Fruit fly (Drosophila melanogaster) whole organism, adult: ENCODE results near the gene CG14826.

ENCODE experiments used
- CG11617 ChIP-seq: fragments of 200-800 bp; sonication (Bioruptor generic); optimal IDR thresholded peaks from 2 replicates; lab custom pipeline; 2017; ENCODE audit warnings: mild to moderate bottlenecking, missing biosample characterization, missing genetic modification reagents, missing genetic modification characterization
- CG12768 ChIP-seq: fragments of 200-800 bp; sonication (Bioruptor generic); optimal IDR thresholded peaks from 2 replicates; lab custom pipeline; 2017; ENCODE audit warnings: missing biosample characterization, missing genetic modification characterization, mild to moderate bottlenecking, moderate library complexity, missing genetic modification reagents
- CG14711 ChIP-seq: fragments of 200-800 bp; sonication (Bioruptor generic); optimal IDR thresholded peaks from 2 replicates; lab custom pipeline; 2018; ENCODE audit warnings: missing biosample characterization, mild to moderate bottlenecking, missing genetic modification characterization, moderate library complexity
- CG1620 ChIP-seq: fragments of 200-800 bp; sonication (Bioruptor generic); optimal IDR thresholded peaks from 2 replicates; lab custom pipeline; 2016; ENCODE audit warnings: missing biosample characterization, missing genetic modification characterization
- CG33017 ChIP-seq: fragments of 200-800 bp; sonication (Bioruptor generic); optimal IDR thresholded peaks from 2 replicates; lab custom pipeline; 2018; ENCODE audit warnings: missing biosample characterization, mild to moderate bottlenecking, missing genetic modification characterization, moderate library complexity
- CG5204 ChIP-seq: fragments of 200-800 bp; sonication (Bioruptor generic); optimal IDR thresholded peaks from 2 replicates; lab custom pipeline; 2016; ENCODE audit warnings: missing biosample characterization, missing genetic modification characterization
- CG7045 ChIP-seq: fragments of 200-800 bp; sonication (Bioruptor generic); optimal IDR thresholded peaks from 2 replicates; lab custom pipeline; 2017; ENCODE audit warnings: missing biosample characterization, mild to moderate bottlenecking, missing genetic modification characterization
- CG7101 ChIP-seq: fragments of 200-800 bp; sonication (Bioruptor generic); optimal IDR thresholded peaks from 2 replicates; lab custom pipeline; 2018; ENCODE audit warnings: missing biosample characterization, mild to moderate bottlenecking, missing genetic modification characterization, moderate library complexity
- Clk ChIP-seq: fragments of 200-800 bp; sonication (Bioruptor generic); optimal IDR thresholded peaks from 2 replicates; lab custom pipeline; 2017; ENCODE audit warnings: missing biosample characterization, missing genetic modification characterization
- Crg-1 ChIP-seq: fragments of 200-800 bp; sonication (Bioruptor generic); optimal IDR thresholded peaks from 2 replicates; lab custom pipeline; 2016; ENCODE audit warnings: missing biosample characterization, missing genetic modification characterization
- Hr96 ChIP-seq: fragments of 200-800 bp; sonication (Bioruptor generic); optimal IDR thresholded peaks from 2 replicates; lab custom pipeline; 2016; ENCODE audit warnings: missing biosample characterization, missing genetic modification characterization
- Mnt ChIP-seq: fragments of 200-800 bp; sonication (Bioruptor generic); optimal IDR thresholded peaks from 2 replicates; lab custom pipeline; 2016; ENCODE audit warnings: missing biosample characterization, mild to moderate bottlenecking, missing genetic modification characterization
- bab1 ChIP-seq: fragments of 200-800 bp; sonication (Bioruptor generic); optimal IDR thresholded peaks from 3 replicates; lab custom pipeline; 2019; ENCODE audit warnings: missing biosample characterization, mild to moderate bottlenecking, missing genetic modification characterization, moderate library complexity
- cic ChIP-seq: fragments of 200-800 bp; sonication (Bioruptor generic); optimal IDR thresholded peaks from 2 replicates; lab custom pipeline; 2017; ENCODE audit warnings: missing biosample characterization, mild to moderate bottlenecking, missing genetic modification characterization, moderate library complexity
- cnc ChIP-seq, 2 experiments: fragments of >200 bp; optimal IDR thresholded peaks; 2 replicates each; lab custom pipeline; 2017
- kay ChIP-seq: fragments of 200-800 bp; sonication (Bioruptor generic); peaks from one replicate; lab custom pipeline; 2016; ENCODE audit warnings: missing biosample characterization, missing genetic modification characterization, borderline replicate concordance
- ovo ChIP-seq: fragments of 200-800 bp; sonication (Bioruptor generic); optimal IDR thresholded peaks from 2 replicates; lab custom pipeline; 2016; ENCODE audit warnings: missing biosample characterization, missing genetic modification characterization
- pad ChIP-seq: fragments of 200-800 bp; sonication (Bioruptor generic); optimal IDR thresholded peaks from 3 replicates; lab custom pipeline; 2017; ENCODE audit warnings: missing biosample characterization, missing genetic modification characterization, mild to moderate bottlenecking, moderate library complexity, missing genetic modification reagents
- tj ChIP-seq: fragments of 200-800 bp; sonication (Bioruptor generic); optimal IDR thresholded peaks from 3 replicates; lab custom pipeline; 2017; ENCODE audit warnings: missing biosample characterization, mild to moderate bottlenecking, missing genetic modification characterization, moderate library complexity
- toe ChIP-seq: fragments of 200-800 bp; sonication (Bioruptor generic); optimal IDR thresholded peaks from 2 replicates; lab custom pipeline; 2016; ENCODE audit warnings: missing biosample characterization, missing genetic modification characterization

CG14826 gene

dm6 chr3L:7250469-7250868 lies 16.2 kb downstream of the CG14826 start, which contains the start of gene MED4:
MED4 (minus strand) TSS chr3L:7250527.
- peak; percentile 18 for TF ChIP-seq Crg-1 (GFP tag; lab: Kevin White, UChicago)
- TF ChIP-seq ovo (GFP tag; lab: Kevin White, UChicago): no peak
- TF ChIP-seq CG11617 (GFP tag; lab: Kevin White, UChicago): peak; percentile 24
- TF ChIP-seq Clk: peak; percentile 5
- TF ChIP-seq Hr96 (GFP tag; lab: Kevin White, UChicago): peak; percentile 17
- peak; percentile 67 for TF ChIP-seq bab1
- TF ChIP-seq cnc (optimal IDR thresholded peaks at IDR 0.05; lab: Kevin White, UChicago): no peak
- peak; percentile 20 for TF ChIP-seq tj (GFP tag; lab: Kevin White, UChicago)
- no peak for TF ChIP-seq cic
- peak; percentile 16 for TF ChIP-seq CG14711 (tag; lab: Kevin White, UChicago)
- peak; percentile 38 for TF ChIP-seq CG1620 (GFP tag; lab: Kevin White, UChicago)
- peak; percentile 45 for TF ChIP-seq CG7045 (GFP tag; lab: Kevin White, UChicago)
- TF ChIP-seq CG33017: no peak
- peak; percentile 50 for TF ChIP-seq CG7101
- TF ChIP-seq CG12768 (GFP tag; lab: Kevin White, UChicago): peak; percentile 41
- TF ChIP-seq pad: peak; percentile 17
- peak; percentile 43 for TF ChIP-seq Mnt (GFP tag; lab: Kevin White, UChicago)
- peak; percentile 51 for TF ChIP-seq toe

- no peak for TF ChIP-seq bab1
- TF ChIP-seq CG5204 (GFP tag; lab: Kevin White, UChicago): no peak
- TF ChIP-seq CG14711 (tag; lab: Kevin White, UChicago): no peak
- no peak for TF ChIP-seq CG11617 (GFP tag; lab: Kevin White, UChicago)
- no peak for TF ChIP-seq toe
- no peak for TF ChIP-seq Crg-1 (GFP tag; lab: Kevin White, UChicago)
- no peak for TF ChIP-seq CG12768 (GFP tag; lab: Kevin White, UChicago)
- no peak for TF ChIP-seq pad
- TF ChIP-seq CG7045 (GFP tag; lab: Kevin White, UChicago): no peak
Observed at dm6 chr3L:7254724-7255123, 20.4 kb downstream of the CG14826 start.

DNA sequence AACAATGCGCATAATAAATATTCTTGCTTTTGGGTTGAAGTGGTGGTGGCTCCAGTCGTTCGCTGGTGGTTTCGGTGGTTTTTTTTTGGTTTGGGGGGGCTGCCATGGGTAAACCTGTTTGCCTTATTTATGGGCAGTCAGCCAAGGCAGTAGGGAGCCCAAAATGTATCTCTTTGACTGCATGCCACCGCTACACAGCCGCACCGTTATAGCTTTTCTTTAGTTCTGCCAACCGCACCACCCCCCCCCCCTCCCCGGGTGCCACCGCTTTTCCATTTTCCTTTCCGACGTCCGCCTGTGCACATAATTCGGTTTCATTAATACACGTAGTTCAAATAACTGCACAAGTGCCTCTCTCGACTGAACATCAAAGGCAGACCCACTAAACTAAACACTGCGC lies 24.0 kb downstream of the CG14826 start:
- TF ChIP-seq Hr96 (GFP tag; lab: Kevin White, UChicago) (no peak), CG33017 (no peak), Crg-1 (GFP tag; lab: Kevin White, UChicago) (no peak), pad (no peak), tj (GFP tag; lab: Kevin White, UChicago) (no peak), Mnt (GFP tag; lab: Kevin White, UChicago) (no peak), bab1 (no peak), CG7101 (no peak), CG5204 (GFP tag; lab: Kevin White, UChicago) (no peak)

DNA sequence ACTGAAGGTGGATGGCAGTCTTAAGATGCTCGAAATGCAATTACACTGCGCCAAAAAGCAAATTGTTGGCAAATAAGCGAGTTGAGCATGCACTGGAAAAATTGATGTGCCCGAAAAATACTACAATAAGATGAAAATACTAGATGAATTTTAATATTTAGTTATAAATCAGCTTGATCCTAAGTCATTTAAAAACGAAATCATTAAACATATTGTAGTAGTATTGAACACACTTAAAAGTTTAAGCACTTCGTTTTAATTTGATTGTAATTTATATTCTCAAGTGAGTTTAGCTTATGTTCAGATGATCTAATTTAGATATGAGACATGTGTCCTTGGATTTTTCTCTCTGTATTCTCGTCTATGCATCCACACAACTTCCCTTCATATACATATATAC lies 28.2 kb downstream of the CG14826 start:
- TF ChIP-seq toe (no peak), Crg-1 (GFP tag; lab: Kevin White, UChicago) (no peak), CG7101 (no peak), CG12768 (GFP tag; lab: Kevin White, UChicago) (no peak), pad (no peak), CG7045 (GFP tag; lab: Kevin White, UChicago) (no peak), Mnt (GFP tag; lab: Kevin White, UChicago) (no peak), CG14711 (tag; lab: Kevin White, UChicago) (no peak), CG1620 (GFP tag; lab: Kevin White, UChicago) (no peak), cnc (optimal IDR thresholded peaks at IDR 0.05; lab: Kevin White, UChicago) (no peak), cic (no peak), CG33017 (no peak), bab1 (no peak), CG5204 (GFP tag; lab: Kevin White, UChicago) (no peak), Clk (no peak), tj (GFP tag; lab: Kevin White, UChicago) (no peak), ovo (GFP tag; lab: Kevin White, UChicago) (no peak), kay (GFP tag; lab: Kevin White, UChicago) (no peak), Hr96 (GFP tag; lab: Kevin White, UChicago) (no peak)

dm6 chr3L:7263757-7264516 lies 29.6 kb downstream of the CG14826 start, which contains the start of gene CG14830:
CG14830 (minus strand) TSS chr3L:7263920.
- TF ChIP-seq tj (GFP tag; lab: Kevin White, UChicago): peak; percentile 54
- peak; percentile 4 for TF ChIP-seq CG14711 (tag; lab: Kevin White, UChicago)
- no peak for TF ChIP-seq pad
- no peak for TF ChIP-seq CG12768 (GFP tag; lab: Kevin White, UChicago)
- no peak for TF ChIP-seq CG33017
- TF ChIP-seq kay (GFP tag; lab: Kevin White, UChicago): no peak
- TF ChIP-seq ovo (GFP tag; lab: Kevin White, UChicago): peak; percentile 36
- no peak for TF ChIP-seq CG7045 (GFP tag; lab: Kevin White, UChicago)
- no peak for TF ChIP-seq CG11617 (GFP tag; lab: Kevin White, UChicago)
- TF ChIP-seq toe: no peak

dm6 chr3L:7283541-7283940 lies 49.2 kb downstream of the CG14826 start:
- no peak for TF ChIP-seq toe
